Fruit fly (Drosophila melanogaster): ENCODE results near the gene CG17294.
A peak's percentile ranks its signal among the peaks of the same experiment; 100 is the strongest.

CG17294 gene

dm6 chr2L:8385849-8386248 is 9.0 kb downstream of the CG17294 start:
- TF ChIP-seq tj (GFP tag; optimal IDR thresholded peaks at IDR 0.05): peak; percentile 91
- TF ChIP-seq CG1620 (GFP tag; optimal IDR thresholded peaks at IDR 0.05): no peak
- TF ChIP-seq CG5204 (GFP tag; optimal IDR thresholded peaks at IDR 0.05): no peak
- TF ChIP-seq CG7101 (tag; optimal IDR thresholded peaks at IDR 0.05): no peak
- TF ChIP-seq bab1 (GFP tag; optimal IDR thresholded peaks at IDR 0.05): no peak

- TF ChIP-seq CG11617 (GFP tag; optimal IDR thresholded peaks at IDR 0.05) (no peak), Crg-1 (GFP tag; optimal IDR thresholded peaks at IDR 0.05) (no peak), bab1 (GFP tag; optimal IDR thresholded peaks at IDR 0.05) (no peak), CG7045 (GFP tag; optimal IDR thresholded peaks at IDR 0.05) (no peak), tj (GFP tag; optimal IDR thresholded peaks at IDR 0.05) (no peak), CG5204 (GFP tag; optimal IDR thresholded peaks at IDR 0.05) (no peak)
These were observed 12.4 kb downstream of the CG17294 start, which contains the start of gene CG42819 for dm6 chr2L:8389231-8389630. TSS of gene CG42819 (minus strand) at chr2L:8389331.

- TF ChIP-seq CG5204 (GFP tag; optimal IDR thresholded peaks at IDR 0.05) (no peak), toe (GFP tag; optimal IDR thresholded peaks at IDR 0.05) (no peak)
These were observed 15.5 kb downstream of the CG17294 start, which contains the start of gene CG42820 for dm6 chr2L:8392298-8392697. TSS of gene CG42820 (minus strand) at chr2L:8392398.

dm6 chr2L:8393122-8393521 is 16.3 kb downstream of the CG17294 start, which contains the start of gene Acp29AB:
TSS of gene Acp29AB (minus strand) at chr2L:8393222.
- TF ChIP-seq kay (GFP tag; ENCODE audit: borderline replicate concordance) (peak; percentile 62), CG7045 (GFP tag; optimal IDR thresholded peaks at IDR 0.05) (no peak)

- TF ChIP-seq tj (GFP tag; optimal IDR thresholded peaks at IDR 0.05) (no peak), CG33017 (tag; optimal IDR thresholded peaks at IDR 0.05) (no peak), Crg-1 (GFP tag; optimal IDR thresholded peaks at IDR 0.05) (no peak), cic (GFP tag; optimal IDR thresholded peaks at IDR 0.05) (no peak), CG1620 (GFP tag; optimal IDR thresholded peaks at IDR 0.05) (no peak)
These were observed 17.3 kb downstream of the CG17294 start, which contains the start of gene lectin-29Ca for dm6 chr2L:8394180-8394579. TSS of gene lectin-29Ca (minus strand) at chr2L:8394280.

dm6 chr2L:8394840-8395239 is 18.0 kb downstream of the CG17294 start, which contains the start of gene Peritrophin-15b:
TSS of gene Peritrophin-15b (minus strand) at chr2L:8394940.
- no peak for TF ChIP-seq CG12768 (GFP tag; optimal IDR thresholded peaks at IDR 0.05)
- TF ChIP-seq Clk (GFP tag; optimal IDR thresholded peaks at IDR 0.05): no peak
- no peak for TF ChIP-seq CG33017 (tag; optimal IDR thresholded peaks at IDR 0.05)
- TF ChIP-seq CG7045 (GFP tag; optimal IDR thresholded peaks at IDR 0.05): no peak
- no peak for TF ChIP-seq CG5204 (GFP tag; optimal IDR thresholded peaks at IDR 0.05)
- TF ChIP-seq pad (GFP tag; optimal IDR thresholded peaks at IDR 0.05): no peak
- no peak for TF ChIP-seq CG7101 (tag; optimal IDR thresholded peaks at IDR 0.05)
- TF ChIP-seq kay (GFP tag; ENCODE audit: borderline replicate concordance): no peak
- TF ChIP-seq Hr96 (GFP tag; optimal IDR thresholded peaks at IDR 0.05): no peak
- TF ChIP-seq tj (GFP tag; optimal IDR thresholded peaks at IDR 0.05): no peak
- TF ChIP-seq CG1620 (GFP tag; optimal IDR thresholded peaks at IDR 0.05): no peak
- TF ChIP-seq cnc (optimal IDR thresholded peaks at IDR 0.05): no peak
- TF ChIP-seq cic (GFP tag; optimal IDR thresholded peaks at IDR 0.05): no peak
- TF ChIP-seq CG11617 (GFP tag; optimal IDR thresholded peaks at IDR 0.05): no peak
- no peak for TF ChIP-seq Mnt (GFP tag; optimal IDR thresholded peaks at IDR 0.05)
- TF ChIP-seq bab1 (GFP tag; optimal IDR thresholded peaks at IDR 0.05): no peak
- TF ChIP-seq Crg-1 (GFP tag; optimal IDR thresholded peaks at IDR 0.05): no peak
- no peak for TF ChIP-seq toe (GFP tag; optimal IDR thresholded peaks at IDR 0.05)

- no peak for TF ChIP-seq Clk (GFP tag; optimal IDR thresholded peaks at IDR 0.05)
- TF ChIP-seq kay (GFP tag; ENCODE audit: borderline replicate concordance): no peak
- TF ChIP-seq cnc (optimal IDR thresholded peaks at IDR 0.05): no peak
- TF ChIP-seq CG5204 (GFP tag; optimal IDR thresholded peaks at IDR 0.05): no peak
These were observed 19.3 kb downstream of the CG17294 start, which contains the start of the genes Peritrophin-15a and CG13385 for dm6 chr2L:8395996-8396699. TSS of gene Peritrophin-15a (minus strand) at chr2L:8396096. TSS of gene CG13385 (plus strand) at chr2L:8396649.

dm6 chr2L:8398721-8399120 is 21.9 kb downstream of the CG17294 start, which contains the start of gene CG13386:
TSS of gene CG13386 (plus strand) at chr2L:8399021.
- TF ChIP-seq cnc (optimal IDR thresholded peaks at IDR 0.05) (no peak), CG11617 (GFP tag; optimal IDR thresholded peaks at IDR 0.05) (no peak), CG12768 (GFP tag; optimal IDR thresholded peaks at IDR 0.05) (no peak), Hr96 (GFP tag; optimal IDR thresholded peaks at IDR 0.05) (no peak), pad (GFP tag; optimal IDR thresholded peaks at IDR 0.05) (no peak)
